Fruit fly (Drosophila melanogaster): ENCODE measurements around the gene PyK.
A peak's percentile ranks its signal among the peaks of the same experiment; 100 is the strongest.

PyK gene

dm6 chr3R:22362218-22362907 is 5.0 kb upstream of the PyK start, which contains the start of the genes JMJD6, CG7071 and Muted (continued):
- TF ChIP-seq Bteb2 (GFP tag; optimal IDR thresholded peaks at IDR 0.05) (peak; percentile 92), trh (GFP tag; optimal IDR thresholded peaks at IDR 0.05) (peak; percentile 54), gsb-n (tag; optimal IDR thresholded peaks at IDR 0.05) (peak; percentile 73), sisA (GFP tag; IDR thresholded peaks at IDR 0.05) (peak; percentile 93), CG9727 (GFP tag; optimal IDR thresholded peaks at IDR 0.05) (peak; percentile 89), Hr51 (GFP tag; optimal IDR thresholded peaks at IDR 0.05) (peak; percentile 89 to 94), Opbp (GFP tag; IDR thresholded peaks at IDR 0.05; ENCODE audit: partially characterized antibody) (peak; percentile 60; the same call in 1 of the 3 replicates), Rx (GFP tag; IDR thresholded peaks at IDR 0.05) (peak; percentile 90), D19B (GFP tag; optimal IDR thresholded peaks at IDR 0.05) (peak; percentile 76), en (GFP tag; optimal IDR thresholded peaks at IDR 0.05) (peak; percentile 73), Sox100B (GFP tag; optimal IDR thresholded peaks at IDR 0.05) (peak; percentile 83), pfk (GFP tag; optimal IDR thresholded peaks at IDR 0.05) (peak; percentile 97), Sin3A (optimal IDR thresholded peaks at IDR 0.05) (peak; percentile 88), maf-S (GFP tag; optimal IDR thresholded peaks at IDR 0.05) (peak; percentile 83), CG13775 (GFP tag; optimal IDR thresholded peaks at IDR 0.05) (peak; percentile 94), CG16813 (GFP tag; IDR thresholded peaks at IDR 0.05; ENCODE audit: partially characterized antibody) (peak; percentile 74), CG10979 (tag; optimal IDR thresholded peaks at IDR 0.05) (peak; percentile 84), CG7987 (GFP tag; optimal IDR thresholded peaks at IDR 0.05) (peak; percentile 86), ase (GFP tag; IDR thresholded peaks at IDR 0.05) (peak; percentile 90), Fer1 (GFP tag; optimal IDR thresholded peaks at IDR 0.05) (peak; percentile 92), Atf3 (GFP tag; optimal IDR thresholded peaks at IDR 0.05) (peak; percentile 86), Elba2 (GFP tag; optimal IDR thresholded peaks at IDR 0.05) (peak; percentile 78), B-H1 (GFP tag; IDR thresholded peaks at IDR 0.05) (peak; percentile 86), CG10209 (GFP tag; optimal IDR thresholded peaks at IDR 0.05) (peak; percentile 90), BEAF-32 (GFP tag; optimal IDR thresholded peaks at IDR 0.05) (peak; percentile 90), nau (GFP tag; optimal IDR thresholded peaks at IDR 0.05) (peak; percentile 80), stc (GFP tag; IDR thresholded peaks at IDR 0.05) (peak; percentile 79; the same call in 1 of the 2 replicates), usp (GFP tag; optimal IDR thresholded peaks at IDR 0.05) (no peak), chif (GFP tag; optimal IDR thresholded peaks at IDR 0.05) (peak; percentile 82 to 92), CG2116 (GFP tag; optimal IDR thresholded peaks at IDR 0.05) (peak; percentile 87), CG6689 (GFP tag; IDR thresholded peaks at IDR 0.05) (peak; percentile 92), dan (GFP tag; IDR thresholded peaks at IDR 0.05) (peak; percentile 71), CG6654 (GFP tag; optimal IDR thresholded peaks at IDR 0.05) (peak; percentile 64), CG8944 (GFP tag; optimal IDR thresholded peaks at IDR 0.05) (peak; percentile 85), gt (GFP tag; IDR thresholded peaks at IDR 0.05) (peak; percentile 73), bigmax (GFP tag; optimal IDR thresholded peaks at IDR 0.05) (no peak), CG2712 (tag; optimal IDR thresholded peaks at IDR 0.05) (peak; percentile 87), vnd (GFP tag; IDR thresholded peaks at IDR 0.05; ENCODE audit: partially characterized antibody) (peak; percentile 77), CG6791 (GFP tag; IDR thresholded peaks at IDR 0.05; ENCODE audit: partially characterized antibody) (peak; percentile 67; the same call in 2 of the 3 replicates), chm (GFP tag; IDR thresholded peaks at IDR 0.05) (peak; percentile 80; the same call in 1 of the 2 replicates), lbe (GFP tag; optimal IDR thresholded peaks at IDR 0.05) (peak; percentile 91), Fer3 (tag; optimal IDR thresholded peaks at IDR 0.05) (peak; percentile 93), Hr78 (GFP tag; optimal IDR thresholded peaks at IDR 0.05) (peak in 1 of 2 experiments; percentile 52), CG15696 (tag; optimal IDR thresholded peaks at IDR 0.05) (peak; percentile 95), CoRest (tag; optimal IDR thresholded peaks at IDR 0.05) (peak; percentile 94), CG31388 (GFP tag; optimal IDR thresholded peaks at IDR 0.05) (peak; percentile 75), Dip2 (GFP tag; IDR thresholded peaks at IDR 0.05) (peak; percentile 40; the same call in 1 of the 2 replicates), klu (GFP tag; IDR thresholded peaks at IDR 0.05) (peak; percentile 85), CG16779 (GFP tag; IDR thresholded peaks at IDR 0.05) (peak; percentile 79)

All from whole organism, embryonic.